Worm (Caenorhabditis elegans) whole organism, L1 larva: ENCODE measurements around the gene fbxb-108.

Experiments used
- C04F5.9 ChIP-seq: sonication (generic microtip); optimal IDR thresholded peaks from 2 replicates; lab custom pipeline; 2016; ENCODE audit warnings: missing genetic modification characterization, missing compliant biosample characterization
- C34B4.2 ChIP-seq: sonication (generic microtip); optimal IDR thresholded peaks from 2 replicates; lab custom pipeline; 2017; ENCODE audit warnings: mild to moderate bottlenecking, missing genetic modification characterization, missing compliant biosample characterization
- Y116A8C.19 ChIP-seq: sonication (generic microtip); optimal IDR thresholded peaks from 2 replicates; lab custom pipeline; 2016; ENCODE audit warnings: missing compliant biosample characterization, missing genetic modification characterization, borderline replicate concordance
- aha-1 ChIP-seq: fragments of 150-350 bp; optimal IDR thresholded peaks from 2 replicates; lab custom pipeline; 2014; ENCODE audit warnings: missing biosample characterization, missing genetic modification characterization
- ama-1 ChIP-seq: fragments of 150-350 bp; optimal IDR thresholded peaks from 2 replicates; lab custom pipeline; 2014
- dpl-1 ChIP-seq, 3 experiments: fragments of 150-350 bp in 2 of 3; sonication (generic microtip) in 1 of 3; optimal IDR thresholded peaks; 2 replicates each; lab custom pipeline; 2014 to 2017; ENCODE audit warnings: missing biosample characterization in 3 of 3, missing genetic modification characterization in 3 of 3, missing genetic modification reagents in 3 of 3
- dsc-1 ChIP-seq: sonication (generic microtip); optimal IDR thresholded peaks from 2 replicates; lab custom pipeline; 2016; ENCODE audit warnings: mild to moderate bottlenecking, missing genetic modification characterization, missing compliant biosample characterization
- efl-1 ChIP-seq, 4 experiments: fragments of 150-350 bp; optimal IDR thresholded peaks in 3 of 4; peaks in 1 of 4; 1 replicate in 1 of 4; 2 replicates in 3 of 4; lab custom pipeline; 2014; ENCODE audit warnings: missing biosample characterization in 2 of 4, missing genetic modification characterization in 2 of 4, missing genetic modification reagents in 2 of 4
- efl-3 ChIP-seq: fragments of 200-800 bp; sonication (Bioruptor generic); optimal IDR thresholded peaks from 2 replicates; lab custom pipeline; 2018; ENCODE audit warnings: mild to moderate bottlenecking, missing genetic modification characterization, missing compliant biosample characterization
- egl-27 ChIP-seq, 2 experiments: fragments of 150-350 bp in 1 of 2; sonication (generic microtip); optimal IDR thresholded peaks; 3 replicates each; lab custom pipeline; 2017 to 2018; ENCODE audit warnings: missing biosample characterization in 2 of 2, missing genetic modification characterization in 2 of 2, missing genetic modification reagents in 2 of 2
- elt-3 ChIP-seq, 6 experiments: fragments of 150-350 bp in 1 of 6; sonication (generic microtip); optimal IDR thresholded peaks; 2 replicates each; lab custom pipeline; 2017 to 2018; ENCODE audit warnings: missing biosample characterization in 6 of 6, missing genetic modification characterization in 6 of 6, inconsistent platforms in 1 of 6
- ets-5 ChIP-seq: fragments of 200-800 bp; sonication (Bioruptor generic); IDR thresholded peaks from 2 replicates; pipeline ENCODE4 v1.3.6; 2022; ENCODE audit warnings: missing genetic modification characterization, missing compliant biosample characterization
- fkh-10 ChIP-seq: sonication (generic microtip); optimal IDR thresholded peaks from 2 replicates; lab custom pipeline; 2017; ENCODE audit warnings: missing biosample characterization, missing genetic modification reagents, missing genetic modification characterization
- fos-1 ChIP-seq: fragments of 150-350 bp; optimal IDR thresholded peaks from 2 replicates; lab custom pipeline; 2014; ENCODE audit warnings: missing biosample characterization, missing genetic modification characterization
- hlh-17 ChIP-seq: fragments of 200-800 bp; sonication (Bioruptor generic); optimal IDR thresholded peaks from 2 replicates; lab custom pipeline; 2018; ENCODE audit warnings: missing genetic modification characterization, mild to moderate bottlenecking, missing compliant biosample characterization, moderate library complexity, borderline replicate concordance
- hpl-2 ChIP-seq: fragments of 150-350 bp; optimal IDR thresholded peaks from 2 replicates; lab custom pipeline; 2014; ENCODE audit warnings: missing biosample characterization, missing genetic modification reagents, missing genetic modification characterization
- isw-1 ChIP-seq: fragments of 200-800 bp; sonication (Bioruptor generic); IDR thresholded peaks from 2 replicates; pipeline ENCODE4 v1.3.6; 2022; ENCODE audit warnings: missing genetic modification characterization, missing compliant biosample characterization
- jun-1 ChIP-seq: fragments of 150-350 bp; optimal IDR thresholded peaks from 2 replicates; lab custom pipeline; 2014; ENCODE audit warnings: missing biosample characterization, missing genetic modification reagents, missing genetic modification characterization
- lin-14 ChIP-seq: fragments of 200-800 bp; sonication (Bioruptor generic); optimal IDR thresholded peaks from 2 replicates; lab custom pipeline; 2018; ENCODE audit warnings: mild to moderate bottlenecking, missing genetic modification characterization, moderate library complexity, missing compliant biosample characterization
- lin-35 ChIP-seq, 2 experiments: fragments of 150-350 bp; optimal IDR thresholded peaks; 2 replicates each; lab custom pipeline; 2014; ENCODE audit warnings: missing biosample characterization in 2 of 2, missing genetic modification characterization in 2 of 2, missing genetic modification reagents in 2 of 2
- lin-39 ChIP-seq: fragments of 150-350 bp; optimal IDR thresholded peaks from 2 replicates; lab custom pipeline; 2014; ENCODE audit warnings: missing biosample characterization, missing genetic modification reagents, missing genetic modification characterization
- mef-2 ChIP-seq: fragments of 150-350 bp; optimal IDR thresholded peaks from 2 replicates; lab custom pipeline; 2014; ENCODE audit warnings: missing biosample characterization, missing genetic modification characterization
- mep-1 ChIP-seq: fragments of 150-350 bp; optimal IDR thresholded peaks from 2 replicates; lab custom pipeline; 2014; ENCODE audit warnings: missing biosample characterization, missing genetic modification characterization
- nhr-12 ChIP-seq: sonication (generic microtip); optimal IDR thresholded peaks from 2 replicates; lab custom pipeline; 2017; ENCODE audit warnings: missing biosample characterization, missing genetic modification characterization
- nhr-47 ChIP-seq: sonication (generic microtip); optimal IDR thresholded peaks from 2 replicates; lab custom pipeline; 2016; ENCODE audit warnings: mild to moderate bottlenecking, missing genetic modification characterization, moderate library complexity, missing compliant biosample characterization
- nhr-71 ChIP-seq: sonication (generic microtip); optimal IDR thresholded peaks from 2 replicates; lab custom pipeline; 2016; ENCODE audit warnings: mild to moderate bottlenecking, missing genetic modification characterization, moderate library complexity, missing compliant biosample characterization
- nhr-76 ChIP-seq: sonication (generic microtip); optimal IDR thresholded peaks from 2 replicates; lab custom pipeline; 2017; ENCODE audit warnings: missing biosample characterization, missing genetic modification characterization
- nhr-90 ChIP-seq: sonication (generic microtip); optimal IDR thresholded peaks from 2 replicates; lab custom pipeline; 2016; ENCODE audit warnings: mild to moderate bottlenecking, missing genetic modification characterization, missing compliant biosample characterization; ENCODE audit not compliant: poor library complexity
- pag-3 ChIP-seq: sonication (generic microtip); optimal IDR thresholded peaks from 2 replicates; lab custom pipeline; 2017; ENCODE audit warnings: missing genetic modification characterization, mild to moderate bottlenecking, missing compliant biosample characterization, antibody characterized with exemption, borderline replicate concordance; ENCODE audit not compliant: insufficient read depth
- pqm-1 ChIP-seq: sonication (generic microtip); optimal IDR thresholded peaks from 3 replicates; lab custom pipeline; 2017; ENCODE audit warnings: missing biosample characterization, missing genetic modification characterization
- rnt-1 ChIP-seq: sonication (generic microtip); optimal IDR thresholded peaks from 2 replicates; lab custom pipeline; 2016; ENCODE audit warnings: mild to moderate bottlenecking, missing genetic modification characterization, moderate library complexity, missing compliant biosample characterization
- skn-1 ChIP-seq: fragments of 150-350 bp; optimal IDR thresholded peaks from 2 replicates; lab custom pipeline; 2014; ENCODE audit warnings: missing biosample characterization, missing genetic modification characterization
- sox-4 ChIP-seq: sonication (generic microtip); optimal IDR thresholded peaks from 2 replicates; lab custom pipeline; 2016; ENCODE audit warnings: missing genetic modification characterization, missing compliant biosample characterization
- sup-37 ChIP-seq: fragments of 200-800 bp; sonication (Bioruptor generic); optimal IDR thresholded peaks from 2 replicates; lab custom pipeline; 2018; ENCODE audit warnings: mild to moderate bottlenecking, missing genetic modification characterization, missing compliant biosample characterization
- tbx-2 ChIP-seq: sonication (generic microtip); optimal IDR thresholded peaks from 2 replicates; lab custom pipeline; 2016; ENCODE audit warnings: missing genetic modification characterization, missing compliant biosample characterization
- unc-130 ChIP-seq: fragments of 150-350 bp; optimal IDR thresholded peaks from 2 replicates; lab custom pipeline; 2017; ENCODE audit warnings: missing biosample characterization, missing genetic modification characterization, inconsistent platforms
- unc-30 ChIP-seq: sonication (generic microtip); optimal IDR thresholded peaks from 2 replicates; lab custom pipeline; 2017; ENCODE audit warnings: missing biosample characterization, missing genetic modification characterization
- unc-86 ChIP-seq: sonication (generic microtip); optimal IDR thresholded peaks from 2 replicates; lab custom pipeline; 2016; ENCODE audit warnings: missing genetic modification characterization, missing compliant biosample characterization
- vab-15 ChIP-seq: sonication (generic microtip); optimal IDR thresholded peaks from 2 replicates; lab custom pipeline; 2017; ENCODE audit warnings: missing genotype, mild to moderate bottlenecking, missing genetic modification characterization, missing compliant biosample characterization
- xbp-1 ChIP-seq: sonication (generic microtip); optimal IDR thresholded peaks from 2 replicates; lab custom pipeline; 2016; ENCODE audit warnings: missing genetic modification characterization, missing compliant biosample characterization
- ztf-4 ChIP-seq: fragments of 150-350 bp; optimal IDR thresholded peaks from 2 replicates; lab custom pipeline; 2014; ENCODE audit warnings: missing biosample characterization, missing genetic modification characterization

The fbxb-108 gene

DNA sequence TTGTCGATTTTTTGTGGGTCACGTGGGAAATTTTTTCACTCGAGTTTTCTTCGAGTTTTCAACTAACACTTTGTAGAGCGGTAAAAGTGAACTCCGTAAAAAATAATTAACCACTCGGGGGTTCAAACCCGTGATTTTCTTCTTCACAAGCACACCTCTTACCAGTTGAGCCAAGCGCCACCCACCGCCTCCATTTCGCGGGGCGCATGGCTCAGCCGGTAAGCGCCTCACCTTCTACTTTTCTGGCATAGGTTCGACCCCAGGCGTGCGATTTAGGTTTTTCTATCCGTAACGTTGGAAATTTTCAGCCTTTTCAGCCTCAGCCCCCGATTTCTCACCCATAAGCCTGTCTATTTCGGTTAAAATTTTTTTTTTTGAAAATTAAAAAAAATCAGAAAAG, 42.8 kb upstream of the fbxb-108 start:
- TF ChIP-seq unc-130 (no peak), dpl-1 (GFP tag; optimal IDR thresholded peaks at IDR 0.05; lab: Kevin White, UChicago) (no peak), jun-1 (tag; lab: Kevin White, UChicago) (no peak), nhr-76 (tag; lab: Kevin White, UChicago) (no peak), C04F5.9 (tag; lab: Kevin White, UChicago) (no peak)

DNA sequence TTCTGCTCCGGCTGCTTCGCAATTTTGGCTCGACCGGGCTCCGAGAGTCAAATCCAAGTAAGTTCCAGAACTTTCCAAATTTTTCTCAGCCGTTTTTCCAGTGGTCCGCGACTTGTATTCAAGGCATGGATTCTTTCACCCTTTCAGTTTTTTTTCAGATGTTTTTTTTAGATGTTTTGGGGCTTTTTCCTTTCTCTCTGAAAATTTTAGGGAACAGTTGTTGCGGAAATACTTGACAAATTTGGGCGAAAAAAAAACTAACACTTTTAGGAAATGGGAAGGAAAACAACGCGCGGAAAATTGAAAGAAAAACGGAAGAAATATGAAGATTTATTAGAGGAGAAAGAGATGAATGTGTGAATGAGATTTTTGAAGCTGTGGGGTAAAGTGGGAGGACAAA, 39.2 kb upstream of the fbxb-108 start, which contains the start of the genes T05A8.11 and nep-2:
Gene T05A8.11 (minus strand): TSS at position 101 of the 400 bp plus-strand sequence.
Gene nep-2 (minus strand): TSS at position 192 of the 400 bp plus-strand sequence.
- TF ChIP-seq xbp-1: no peak
- no peak for TF ChIP-seq rnt-1 (tag; lab: Kevin White, UChicago)
- TF ChIP-seq unc-86 (tag; lab: Kevin White, UChicago): no peak
- TF ChIP-seq elt-3 (tag; optimal IDR thresholded peaks at IDR 0.05; lab: Kevin White, UChicago): no peak
- no peak for TF ChIP-seq pag-3 (tag; lab: Kevin White, UChicago)
- TF ChIP-seq nhr-76 (tag; lab: Kevin White, UChicago): no peak
- no peak for TF ChIP-seq nhr-12 (tag; lab: Kevin White, UChicago)
- no peak for TF ChIP-seq unc-130
- no peak for TF ChIP-seq mef-2 (tag; lab: Kevin White, UChicago)
- no peak for TF ChIP-seq dsc-1 (tag; lab: Kevin White, UChicago)
- no peak for TF ChIP-seq fkh-10

DNA sequence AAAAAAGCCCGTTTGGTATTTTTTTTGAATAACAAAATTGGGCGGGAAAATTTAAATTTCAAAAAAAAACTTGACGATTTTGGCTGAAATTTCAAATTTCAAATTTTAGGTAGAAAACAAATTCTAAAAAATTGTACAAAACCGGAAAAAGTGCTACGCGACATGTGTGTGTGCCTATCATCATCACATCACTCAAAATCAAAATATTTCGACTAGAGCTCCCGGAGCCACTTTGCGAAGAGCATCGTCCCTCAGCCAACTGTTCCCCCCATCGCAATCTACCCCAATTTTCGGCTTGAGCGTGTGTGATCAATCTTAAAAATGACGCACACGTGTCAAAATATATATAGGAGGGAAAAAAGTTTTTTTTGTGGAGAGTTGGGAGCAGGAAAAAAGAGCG, 38.0 kb upstream of the fbxb-108 start:
- TF ChIP-seq pqm-1: no peak
- TF ChIP-seq nhr-71 (tag; lab: Kevin White, UChicago): peak; percentile 0
- peak; percentile 33 for TF ChIP-seq lin-14 (GFP tag; lab: Kevin White, UChicago)
- peak; percentile 43 for TF ChIP-seq rnt-1 (tag; lab: Kevin White, UChicago)
- no peak for TF ChIP-seq nhr-76 (tag; lab: Kevin White, UChicago)
- TF ChIP-seq skn-1 (tag; lab: Kevin White, UChicago): no peak
- no peak for TF ChIP-seq egl-27 (tag; optimal IDR thresholded peaks at IDR 0.05; lab: Kevin White, UChicago)
- no peak for TF ChIP-seq isw-1

DNA sequence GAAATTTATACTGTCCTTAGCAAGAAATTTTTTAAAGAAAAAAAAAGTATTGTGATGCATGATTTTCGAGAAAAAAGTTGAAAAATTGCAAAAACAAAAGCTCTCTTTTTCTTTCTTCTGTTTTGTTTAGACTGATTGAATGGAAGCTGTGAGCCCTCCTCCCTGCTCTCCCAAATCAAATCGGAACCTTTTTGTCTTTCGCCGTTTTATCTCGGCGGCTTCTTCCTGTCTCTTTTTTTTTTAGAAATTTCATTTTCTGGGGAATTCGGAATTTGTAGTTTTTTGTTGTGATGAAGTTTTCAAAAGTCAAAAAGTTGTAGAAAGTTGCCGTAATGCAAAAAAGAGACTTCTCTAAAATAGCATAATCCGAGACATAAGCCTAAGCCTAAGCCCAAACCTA, 34.1 kb upstream of the fbxb-108 start:
- TF ChIP-seq fkh-10 (peak; percentile 63), hpl-2 (GFP tag; lab: Kevin White, UChicago) (no peak), efl-1 (optimal IDR thresholded peaks at IDR 0.05; lab: Kevin White, UChicago) (no peak), efl-1 (GFP tag; optimal IDR thresholded peaks at IDR 0.05 in 1 of 2; lab: Kevin White, UChicago) (no peak), isw-1 (no peak), lin-14 (GFP tag; lab: Kevin White, UChicago) (peak; percentile 34)

DNA sequence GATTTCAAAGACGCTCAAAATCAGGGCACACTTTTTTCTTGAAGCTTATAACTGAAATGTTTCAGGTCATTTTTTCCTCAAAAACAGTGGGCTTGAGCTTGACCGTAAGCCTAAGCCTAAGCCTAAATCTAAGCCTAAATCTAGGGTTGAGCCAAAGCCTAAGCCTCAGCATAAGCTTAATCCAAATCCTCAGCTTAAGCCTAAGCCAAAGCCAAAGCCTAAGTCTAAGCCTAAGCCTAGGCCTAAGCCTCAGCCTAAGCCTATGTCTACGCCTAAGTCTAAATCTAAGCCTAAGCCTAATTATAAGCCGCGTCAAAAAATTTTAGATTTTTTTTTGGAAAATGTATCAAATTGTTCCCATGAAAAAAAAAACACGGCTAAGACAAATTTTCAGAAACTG, 30.5 kb upstream of the fbxb-108 start:
- no peak for TF ChIP-seq sup-37
- no peak for TF ChIP-seq aha-1
- no peak for TF ChIP-seq nhr-90 (tag; lab: Kevin White, UChicago)
- no peak for TF ChIP-seq unc-130
- no peak for TF ChIP-seq lin-39 (tag; lab: Kevin White, UChicago)

DNA sequence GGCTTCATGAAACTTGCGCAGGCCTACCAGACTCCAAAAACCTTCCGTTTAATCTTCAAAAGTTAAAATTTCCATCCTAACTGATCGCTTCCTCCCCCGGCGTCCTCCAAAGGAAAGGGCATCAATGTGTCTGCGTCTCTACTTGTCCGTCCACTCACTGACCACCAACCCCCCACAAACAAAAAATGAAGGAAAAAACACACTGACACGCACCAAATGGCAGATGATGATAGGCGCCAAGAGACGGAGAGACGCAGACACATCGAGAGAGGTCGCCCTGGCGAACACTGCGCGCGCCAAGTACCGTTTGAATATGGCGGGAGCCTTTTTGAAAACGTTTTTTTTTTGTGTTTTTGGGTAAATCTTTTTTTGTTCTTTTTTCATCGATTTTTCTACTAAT, 30.0 kb upstream of the fbxb-108 start:
- no peak for TF ChIP-seq Y116A8C.19 (tag; lab: Kevin White, UChicago)
- peak; percentile 19 for TF ChIP-seq nhr-47 (tag; lab: Kevin White, UChicago)
- peak; percentile 51 for TF ChIP-seq rnt-1 (tag; lab: Kevin White, UChicago)
- no peak for TF ChIP-seq mef-2 (tag; lab: Kevin White, UChicago)
- no peak for TF ChIP-seq aha-1
- TF ChIP-seq lin-39 (tag; lab: Kevin White, UChicago): no peak
- no peak for TF ChIP-seq vab-15
- TF ChIP-seq efl-3: no peak
- peak; percentile 22 for TF ChIP-seq mep-1 (tag; lab: Kevin White, UChicago)
- no peak for TF ChIP-seq hlh-17 (GFP tag; lab: Kevin White, UChicago)
- TF ChIP-seq skn-1 (tag; lab: Kevin White, UChicago): no peak
- TF ChIP-seq ama-1 (lab: Kevin White, UChicago): no peak
- TF ChIP-seq ztf-4: no peak
- no peak for TF ChIP-seq tbx-2 (tag; lab: Kevin White, UChicago)
- TF ChIP-seq lin-35 (GFP tag; optimal IDR thresholded peaks at IDR 0.05; lab: Kevin White, UChicago): peak in 1 of 2 experiments; percentile 4
- peak; percentile 88 for TF ChIP-seq lin-14 (GFP tag; lab: Kevin White, UChicago)
- no peak for TF ChIP-seq ets-5 (GFP tag; lab: Robert Waterston, UW)
- no peak for TF ChIP-seq C34B4.2 (tag; lab: Kevin White, UChicago)
- TF ChIP-seq fos-1: no peak
- peak in 2 of 3 experiments; percentile 12 to 21 for TF ChIP-seq dpl-1 (GFP tag; optimal IDR thresholded peaks at IDR 0.05; lab: Kevin White, UChicago)
- no peak for TF ChIP-seq unc-30
- no peak for TF ChIP-seq sox-4 (tag; lab: Kevin White, UChicago)
